Worm (Caenorhabditis elegans): ENCODE measurements around the gene R04D3.2.

- TF ChIP-seq him-1 (tag; optimal IDR thresholded peaks at IDR 0.05) (no peak), dao-5 (tag; optimal IDR thresholded peaks at IDR 0.05) (no peak), W03F9.2 (tag; optimal IDR thresholded peaks at IDR 0.05) (no peak)
These were observed 25.4 kb upstream of the R04D3.2 start, which contains the start of gene F46G10.1 for ce11 chrX:13311641-13312423.
